Fruit fly (Drosophila melanogaster) whole organism, embryonic: Measurements from ENCODE around the gene CG6409.

ENCODE experiments used
- Asciz ChIP-seq: fragments of 200-800 bp; sonication (Bioruptor generic); optimal IDR thresholded peaks from 2 replicates; lab custom pipeline; 2017; ENCODE audit warnings: missing biosample characterization, mild to moderate bottlenecking, missing genetic modification characterization, missing genetic modification reagents
- Atf3 ChIP-seq: fragments of 200-800 bp; sonication (Bioruptor generic); optimal IDR thresholded peaks from 3 replicates; lab custom pipeline; 2016; ENCODE audit warnings: missing biosample characterization, missing genetic modification characterization
- Atf6 ChIP-seq: fragments of 200-800 bp; sonication (Bioruptor generic); IDR thresholded peaks from 2 replicates; pipeline ENCODE4 v1.3.6; 2022; ENCODE audit warnings: missing biosample characterization, missing genetic modification characterization
- BEAF-32 ChIP-seq: fragments of 200-800 bp; sonication (Bioruptor generic); optimal IDR thresholded peaks from 3 replicates; lab custom pipeline; 2017; ENCODE audit warnings: missing biosample characterization, missing genetic modification characterization, mild to moderate bottlenecking, moderate library complexity, missing genetic modification reagents
- Blimp-1 ChIP-seq: fragments of 200-800 bp; sonication (Bioruptor generic); optimal IDR thresholded peaks from 3 replicates; lab custom pipeline; 2018; ENCODE audit warnings: missing biosample characterization, missing genetic modification characterization, mild to moderate bottlenecking, moderate library complexity, missing genetic modification reagents
- CG10147 ChIP-seq: fragments of 200-800 bp; sonication (Bioruptor generic); optimal IDR thresholded peaks from 2 replicates; lab custom pipeline; 2019; ENCODE audit warnings: missing biosample characterization, mild to moderate bottlenecking, missing genetic modification characterization, moderate library complexity
- CG10959 ChIP-seq: fragments of 200-800 bp; sonication (Bioruptor generic); IDR thresholded peaks from 2 replicates; pipeline ENCODE4 v1.3.6; 2022; ENCODE audit warnings: missing biosample characterization, missing genetic modification characterization
- CG12942 ChIP-seq: fragments of 200-800 bp; sonication (Bioruptor generic); optimal IDR thresholded peaks from 3 replicates; lab custom pipeline; 2016; ENCODE audit warnings: missing biosample characterization, missing genetic modification characterization
- CG14710 ChIP-seq: fragments of 200-800 bp; sonication (Bioruptor generic); optimal IDR thresholded peaks from 3 replicates; lab custom pipeline; 2019; ENCODE audit warnings: missing biosample characterization, mild to moderate bottlenecking, missing genetic modification characterization, moderate library complexity
- CG1529 ChIP-seq: fragments of 200-800 bp; sonication (Bioruptor generic); optimal IDR thresholded peaks from 3 replicates; lab custom pipeline; 2018; ENCODE audit warnings: missing biosample characterization, missing genetic modification characterization
- CG1603 ChIP-seq: fragments of 200-800 bp; sonication (Bioruptor generic); optimal IDR thresholded peaks from 2 replicates; lab custom pipeline; 2019; ENCODE audit warnings: missing biosample characterization, mild to moderate bottlenecking, missing genetic modification characterization, moderate library complexity
- CG30020 ChIP-seq: fragments of 200-800 bp; optimal IDR thresholded peaks from 2 replicates; lab custom pipeline; 2019; ENCODE audit warnings: missing biosample characterization, mild to moderate bottlenecking, missing genetic modification characterization, moderate library complexity
- CG30431 ChIP-seq: fragments of 200-800 bp; sonication (Bioruptor generic); optimal IDR thresholded peaks from 2 replicates; lab custom pipeline; 2017; ENCODE audit warnings: missing biosample characterization, missing genetic modification characterization
- CG33557 ChIP-seq: fragments of 200-800 bp; sonication (Bioruptor generic); optimal IDR thresholded peaks from 2 replicates; lab custom pipeline; 2019; ENCODE audit warnings: missing biosample characterization, mild to moderate bottlenecking, missing genetic modification characterization, moderate library complexity
- CG3726 ChIP-seq: fragments of 200-800 bp; sonication (Bioruptor generic); IDR thresholded peaks from 3 replicates; pipeline ENCODE4, ENCODE4 v1.3.6; 2022; ENCODE audit warnings: missing biosample characterization, missing genetic modification characterization
- CG4328 ChIP-seq: fragments of 200-800 bp; sonication (Bioruptor generic); optimal IDR thresholded peaks from 3 replicates; lab custom pipeline; 2017; ENCODE audit warnings: missing biosample characterization, missing genetic modification reagents, missing genetic modification characterization
- CG4404 ChIP-seq: fragments of 200-800 bp; sonication (Bioruptor generic); IDR thresholded peaks from 2 replicates; pipeline ENCODE4 v1.3.6; 2022; ENCODE audit warnings: missing biosample characterization, missing genetic modification characterization
- CG6854 ChIP-seq: fragments of 200-800 bp; sonication (Bioruptor generic); optimal IDR thresholded peaks from 3 replicates; lab custom pipeline; 2017; ENCODE audit warnings: missing biosample characterization, mild to moderate bottlenecking, missing genetic modification characterization
- CG7963 ChIP-seq: fragments of 200-800 bp; sonication (Bioruptor generic); IDR thresholded peaks from 3 replicates; pipeline ENCODE4 v1.3.6; 2022; ENCODE audit warnings: missing biosample characterization, missing genetic modification characterization; ENCODE audit not compliant: partially characterized antibody
- CG9437 ChIP-seq: fragments of 200-800 bp; sonication (Bioruptor generic); optimal IDR thresholded peaks from 2 replicates; lab custom pipeline; 2018; ENCODE audit warnings: missing biosample characterization, mild to moderate bottlenecking, missing genetic modification characterization
- Dip2 ChIP-seq: fragments of 200-800 bp; sonication (Bioruptor generic); IDR thresholded peaks from 2 replicates; pipeline ENCODE4 v1.3.6; 2022; ENCODE audit warnings: missing biosample characterization, missing genetic modification characterization
- Doc2 ChIP-seq: fragments of 200-800 bp; sonication (Bioruptor generic); IDR thresholded peaks from 2 replicates; pipeline ENCODE4 v1.3.6; 2022; ENCODE audit warnings: missing biosample characterization, missing genetic modification characterization
- E2f2 ChIP-seq: fragments of 200-800 bp; sonication (Bioruptor generic); IDR thresholded peaks from 2 replicates; pipeline ENCODE4 v1.3.6; 2022; ENCODE audit warnings: missing biosample characterization, missing genetic modification characterization
- Elba2 ChIP-seq: fragments of 200-800 bp; sonication (Bioruptor generic); optimal IDR thresholded peaks from 3 replicates; lab custom pipeline; 2016; ENCODE audit warnings: missing biosample characterization, missing genetic modification characterization
- Fer2 ChIP-seq: fragments of 200-800 bp; sonication (Bioruptor generic); optimal IDR thresholded peaks from 2 replicates; lab custom pipeline; 2018; ENCODE audit warnings: missing biosample characterization, mild to moderate bottlenecking, missing genetic modification characterization, moderate library complexity
- HHEX ChIP-seq: fragments of 200-800 bp; sonication (Bioruptor generic); optimal IDR thresholded peaks from 3 replicates; lab custom pipeline; 2017; ENCODE audit warnings: missing biosample characterization, mild to moderate bottlenecking, missing genetic modification characterization, missing genetic modification reagents
- Hey ChIP-seq: fragments of 200-800 bp; sonication (Bioruptor generic); optimal IDR thresholded peaks from 3 replicates; lab custom pipeline; 2018; ENCODE audit warnings: missing biosample characterization, mild to moderate bottlenecking, missing genetic modification characterization
- Hr3 ChIP-seq: fragments of 200-800 bp; sonication (Bioruptor generic); optimal IDR thresholded peaks from 3 replicates; lab custom pipeline; 2016; ENCODE audit warnings: missing biosample characterization, missing genetic modification characterization
- Hsf ChIP-seq: fragments of 200-800 bp; sonication (Bioruptor generic); optimal IDR thresholded peaks from 3 replicates; lab custom pipeline; 2016; ENCODE audit warnings: missing biosample characterization, missing genetic modification characterization
- Mes4 ChIP-seq: fragments of 200-800 bp; sonication (Bioruptor generic); optimal IDR thresholded peaks from 2 replicates; lab custom pipeline; 2016; ENCODE audit warnings: missing biosample characterization, missing genetic modification characterization
- Rfx ChIP-seq: fragments of 200-800 bp; sonication (Bioruptor generic); IDR thresholded peaks from 2 replicates; pipeline ENCODE4 v1.3.6; 2022; ENCODE audit warnings: missing biosample characterization, missing genetic modification characterization
- Sin3A ChIP-seq: fragments of >200 bp; optimal IDR thresholded peaks from 2 replicates; lab custom pipeline; 2018
- Sox100B ChIP-seq: fragments of 200-800 bp; sonication (Bioruptor generic); optimal IDR thresholded peaks from 3 replicates; lab custom pipeline; 2018; ENCODE audit warnings: missing biosample characterization, mild to moderate bottlenecking, missing genetic modification characterization
- Xbp1 ChIP-seq: fragments of 200-800 bp; sonication (Bioruptor generic); optimal IDR thresholded peaks from 3 replicates; lab custom pipeline; 2016; ENCODE audit warnings: missing biosample characterization, mild to moderate bottlenecking, missing genetic modification characterization
- YL-1 ChIP-seq: fragments of 200-800 bp; sonication (Bioruptor generic); optimal IDR thresholded peaks from 3 replicates; lab custom pipeline; 2017; ENCODE audit warnings: missing biosample characterization, mild to moderate bottlenecking, missing genetic modification characterization
- bbx ChIP-seq: fragments of 200-800 bp; sonication (Bioruptor generic); IDR thresholded peaks from 2 replicates; pipeline ENCODE4 v1.3.6; 2022; ENCODE audit warnings: missing biosample characterization, missing genetic modification characterization; ENCODE audit not compliant: partially characterized antibody
- bigmax ChIP-seq: fragments of 200-800 bp; sonication (Bioruptor generic); optimal IDR thresholded peaks from 2 replicates; lab custom pipeline; 2018; ENCODE audit warnings: missing biosample characterization, mild to moderate bottlenecking, missing genetic modification characterization
- chn ChIP-seq: fragments of 200-800 bp; sonication (Bioruptor generic); optimal IDR thresholded peaks from 2 replicates; lab custom pipeline; 2016; ENCODE audit warnings: missing biosample characterization, missing genetic modification characterization
- dmrt11E ChIP-seq: fragments of 200-800 bp; sonication (Bioruptor generic); optimal IDR thresholded peaks from 3 replicates; lab custom pipeline; 2018; ENCODE audit warnings: missing biosample characterization, mild to moderate bottlenecking, missing genetic modification characterization, moderate library complexity
- dysf ChIP-seq: fragments of 200-800 bp; sonication (Bioruptor generic); IDR thresholded peaks from 3 replicates; pipeline ENCODE4 v1.3.6; 2022; ENCODE audit warnings: missing biosample characterization, missing genetic modification characterization
- en ChIP-seq: fragments of 200-800 bp; sonication (Bioruptor generic); optimal IDR thresholded peaks from 2 replicates; lab custom pipeline; 2016; ENCODE audit warnings: missing biosample characterization, missing genetic modification characterization
- esg ChIP-seq: fragments of 200-800 bp; sonication (Bioruptor generic); conservative IDR thresholded peaks from 2 replicates; pipeline ENCODE4 v1.3.6; 2022; ENCODE audit warnings: missing biosample characterization, missing genetic modification characterization
- kay ChIP-seq: fragments of 200-800 bp; sonication (Bioruptor generic); optimal IDR thresholded peaks from 2 replicates; lab custom pipeline; 2016; ENCODE audit warnings: missing biosample characterization, missing genetic modification characterization
- lilli ChIP-seq: fragments of 200-800 bp; sonication (Bioruptor generic); optimal IDR thresholded peaks from 3 replicates; lab custom pipeline; 2016; ENCODE audit warnings: missing biosample characterization, missing genetic modification characterization
- seq ChIP-seq: fragments of 200-800 bp; sonication (Bioruptor generic); IDR thresholded peaks from 2 replicates; pipeline ENCODE4 v1.3.6; 2022; ENCODE audit warnings: missing biosample characterization, missing genetic modification characterization
- sim ChIP-seq: fragments of 200-800 bp; sonication (Bioruptor generic); IDR thresholded peaks from 2 replicates; pipeline ENCODE4 v1.3.6; 2022; ENCODE audit warnings: missing biosample characterization, missing genetic modification characterization
- slbo ChIP-seq: fragments of 200-800 bp; sonication (Bioruptor generic); IDR thresholded peaks from 2 replicates; pipeline ENCODE4 v1.3.6; 2022; ENCODE audit warnings: missing biosample characterization, missing genetic modification characterization
- stwl ChIP-seq: fragments of 200-800 bp; sonication (Bioruptor generic); optimal IDR thresholded peaks from 3 replicates; lab custom pipeline; 2018; ENCODE audit warnings: missing biosample characterization, mild to moderate bottlenecking, missing genetic modification characterization, moderate library complexity
- trh ChIP-seq: fragments of 200-800 bp; sonication (Bioruptor generic); optimal IDR thresholded peaks from 2 replicates; lab custom pipeline; 2016; ENCODE audit warnings: missing biosample characterization, missing genetic modification characterization
- tup ChIP-seq: fragments of 200-800 bp; sonication (Bioruptor generic); optimal IDR thresholded peaks from 2 replicates; lab custom pipeline; 2016; ENCODE audit warnings: missing biosample characterization, mild to moderate bottlenecking, missing genetic modification characterization, moderate library complexity
- wor ChIP-seq: fragments of 200-800 bp; sonication (Bioruptor generic); IDR thresholded peaks from 2 replicates; pipeline ENCODE4 v1.3.6; 2022; ENCODE audit warnings: missing biosample characterization, missing genetic modification characterization
- zen2 ChIP-seq: fragments of 200-800 bp; sonication (Bioruptor generic); IDR thresholded peaks from 3 replicates; pipeline ENCODE4 v1.3.6; 2022; ENCODE audit warnings: missing biosample characterization, missing genetic modification characterization; ENCODE audit not compliant: partially characterized antibody

CG6409 gene

DNA sequence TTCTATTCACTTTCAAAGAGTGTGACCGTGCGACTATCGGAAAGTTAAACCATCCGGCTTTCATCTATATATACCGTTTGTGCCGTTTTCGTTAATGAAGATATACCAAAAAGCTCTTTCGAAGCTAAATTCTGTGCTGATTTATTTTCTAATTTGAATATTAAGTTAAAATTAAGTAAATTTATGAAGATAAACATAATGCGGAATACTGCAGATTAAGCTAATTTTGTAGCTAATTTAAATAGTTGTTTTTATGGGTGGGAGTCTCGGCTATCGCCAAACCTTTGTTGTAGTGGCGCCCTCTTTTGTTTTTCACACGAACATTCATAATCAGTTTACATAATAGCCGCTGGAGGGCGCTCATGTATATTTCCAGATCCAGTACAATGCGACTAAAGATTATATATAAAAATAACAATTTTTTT lies 16.9 kb upstream of the CG6409 start, which contains the start of gene Aps (continued):
- 0 out of 2 replicates have a peak, but pooled peaks have one; percentile 16 for TF ChIP-seq CG10959 (GFP tag; lab: Robert Waterston, UW)
- TF ChIP-seq CG33557 (GFP tag; lab: Kevin White, UChicago): peak; percentile 2
- TF ChIP-seq CG1603 (tag; lab: Kevin White, UChicago): peak; percentile 29
- TF ChIP-seq en (GFP tag; lab: Kevin White, UChicago): no peak
- TF ChIP-seq sim (GFP tag; lab: Robert Waterston, UW): no peak
- no peak for TF ChIP-seq CG9437 (GFP tag; lab: Kevin White, UChicago)
- TF ChIP-seq lilli (GFP tag; lab: Kevin White, UChicago): peak; percentile 40
- no peak for TF ChIP-seq zen2 (GFP tag; lab: Robert Waterston, UW)
- TF ChIP-seq kay: no peak
- TF ChIP-seq wor: no peak
- no peak for TF ChIP-seq Asciz (GFP tag; lab: Kevin White, UChicago)
- no peak for TF ChIP-seq trh (GFP tag; lab: Kevin White, UChicago)
- TF ChIP-seq Atf6: peak; percentile 12; the same call in 1 of the 2 replicates
- TF ChIP-seq Sox100B (GFP tag; lab: Kevin White, UChicago): no peak
- peak; percentile 57 for TF ChIP-seq Sin3A (lab: Kevin White, UChicago)
- no peak for TF ChIP-seq Mes4 (GFP tag; lab: Kevin White, UChicago)
- peak; percentile 60 for TF ChIP-seq Hr3 (GFP tag; lab: Kevin White, UChicago)
- TF ChIP-seq YL-1 (GFP tag; lab: Kevin White, UChicago): no peak
- peak; percentile 53; the same call in 1 of the 2 replicates for TF ChIP-seq E2f2 (GFP tag; lab: Robert Waterston, UW)
- no peak for TF ChIP-seq Elba2 (GFP tag; lab: Kevin White, UChicago)
- TF ChIP-seq CG6854 (GFP tag; lab: Kevin White, UChicago): no peak
- peak; percentile 16 for TF ChIP-seq CG30431 (GFP tag; lab: Kevin White, UChicago)
- peak; percentile 14 for TF ChIP-seq Blimp-1 (GFP tag; lab: Kevin White, UChicago)
- TF ChIP-seq tup (GFP tag; lab: Kevin White, UChicago): no peak
- TF ChIP-seq Xbp1 (GFP tag; lab: Kevin White, UChicago): peak; percentile 85
- TF ChIP-seq Hey (tag; lab: Kevin White, UChicago): no peak
- TF ChIP-seq slbo: peak; percentile 70; the same call in 1 of the 2 replicates
- TF ChIP-seq chn (GFP tag; lab: Kevin White, UChicago): peak; percentile 35
- TF ChIP-seq CG3726 (GFP tag; lab: Robert Waterston, UW): no peak
- TF ChIP-seq bigmax: no peak
- peak; percentile 68 for TF ChIP-seq Hsf (GFP tag; lab: Kevin White, UChicago)
- TF ChIP-seq esg (GFP tag; lab: Robert Waterston, UW): no peak
- TF ChIP-seq CG10147 (GFP tag; lab: Kevin White, UChicago): peak; percentile 42
- TF ChIP-seq Rfx (GFP tag; lab: Robert Waterston, UW): peak; percentile 78
- no peak for TF ChIP-seq Doc2
- TF ChIP-seq CG4328 (GFP tag; lab: Kevin White, UChicago): no peak
- peak; percentile 57; the same call in 2 of the 3 replicates for TF ChIP-seq dysf (GFP tag; lab: Robert Waterston, UW)
- TF ChIP-seq CG7963 (GFP tag; lab: Robert Waterston, UW): no peak
- no peak for TF ChIP-seq CG1529 (GFP tag; lab: Kevin White, UChicago)
- no peak for TF ChIP-seq dmrt11E (tag; lab: Kevin White, UChicago)
- TF ChIP-seq Fer2 (tag; lab: Kevin White, UChicago): no peak
- TF ChIP-seq CG14710 (tag; lab: Kevin White, UChicago): peak; percentile 79
- peak; percentile 66 for TF ChIP-seq stwl (tag; lab: Kevin White, UChicago)
- no peak for TF ChIP-seq seq (GFP tag; lab: Robert Waterston, UW)
- no peak for TF ChIP-seq Dip2 (GFP tag; lab: Robert Waterston, UW)
- TF ChIP-seq bbx: no peak
- TF ChIP-seq CG12942: no peak
- no peak for TF ChIP-seq CG4404 (GFP tag; lab: Robert Waterston, UW)
- no peak for TF ChIP-seq Atf3 (GFP tag; lab: Kevin White, UChicago)
- TF ChIP-seq BEAF-32 (GFP tag; lab: Kevin White, UChicago): peak; percentile 55
- no peak for TF ChIP-seq HHEX (GFP tag; lab: Kevin White, UChicago)
- TF ChIP-seq CG30020 (tag; lab: Kevin White, UChicago): peak; percentile 20
